Worm (Caenorhabditis elegans): ENCODE data around the gene glc-3.

glc-3 gene

ce11 chrV:5502701-5503100 is 49.2 kb upstream of the glc-3 start (continued):
- no peak for TF ChIP-seq efl-1 (GFP tag; optimal IDR thresholded peaks at IDR 0.05)
- TF ChIP-seq hlh-12 (tag; optimal IDR thresholded peaks at IDR 0.05): no peak
- no peak for TF ChIP-seq nfya-1 (tag; optimal IDR thresholded peaks at IDR 0.05; ENCODE audit: borderline replicate concordance, insufficient read depth)
- TF ChIP-seq D2030.7 (GFP tag; IDR thresholded peaks at IDR 0.05): no peak
- TF ChIP-seq madf-10 (tag; optimal IDR thresholded peaks at IDR 0.05): no peak
- TF ChIP-seq somi-1 (GFP tag; optimal IDR thresholded peaks at IDR 0.05): no peak
- TF ChIP-seq Y53F4B.3 (GFP tag; IDR thresholded peaks at IDR 0.05): no peak
- no peak for TF ChIP-seq lsy-27 (tag; optimal IDR thresholded peaks at IDR 0.05; ENCODE audit: borderline replicate concordance, insufficient read depth)
- TF ChIP-seq bed-2 (GFP tag; IDR thresholded peaks at IDR 0.05): no peak
- TF ChIP-seq F57C9.4 (tag; optimal IDR thresholded peaks at IDR 0.05): no peak
- no peak for TF ChIP-seq dpff-1 (tag; optimal IDR thresholded peaks at IDR 0.05)
- TF ChIP-seq F10E7.11 (tag; optimal IDR thresholded peaks at IDR 0.05): no peak
- no peak for TF ChIP-seq gei-17 (GFP tag; optimal IDR thresholded peaks at IDR 0.05)
- TF ChIP-seq hsf-1 (GFP tag; IDR thresholded peaks at IDR 0.05): peak; percentile 61; the same call in 1 of the 2 replicates
- no peak for TF ChIP-seq bed-1 (GFP tag; IDR thresholded peaks at IDR 0.05)
- peak; percentile 12 for TF ChIP-seq lsl-1 (GFP tag; optimal IDR thresholded peaks at IDR 0.05)
- no peak for TF ChIP-seq snpc-1.1 (tag; optimal IDR thresholded peaks at IDR 0.05; ENCODE audit: insufficient read depth)
- TF ChIP-seq ccch-3 (GFP tag; optimal IDR thresholded peaks at IDR 0.05): no peak
- no peak for TF ChIP-seq hlh-26 (GFP tag; conservative IDR thresholded peaks at IDR 0.05)
- no peak for TF ChIP-seq ztf-25 (GFP tag; IDR thresholded peaks at IDR 0.05)
- no peak for TF ChIP-seq F22D6.2 (tag; optimal IDR thresholded peaks at IDR 0.05)
- no peak for TF ChIP-seq zfh-2 (GFP tag; conservative IDR thresholded peaks at IDR 0.05)
- TF ChIP-seq him-1 (tag; optimal IDR thresholded peaks at IDR 0.05): no peak
- no peak for TF ChIP-seq C17E4.6 (GFP tag; IDR thresholded peaks at IDR 0.05)
- no peak for TF ChIP-seq aptf-3 (GFP tag; IDR thresholded peaks at IDR 0.05)
- TF ChIP-seq rec-8 (tag; optimal IDR thresholded peaks at IDR 0.05): no peak
- TF ChIP-seq F52B5.7 (tag; optimal IDR thresholded peaks at IDR 0.05): no peak
- TF ChIP-seq lir-1 (GFP tag; conservative IDR thresholded peaks at IDR 0.05): no peak
- TF ChIP-seq xnd-1 (tag; optimal IDR thresholded peaks at IDR 0.05): no peak
- 0 out of 2 replicates have a peak, but pooled peaks have one; percentile 10 for TF ChIP-seq Y79H2A.3 (GFP tag; conservative IDR thresholded peaks at IDR 0.05)
- TF ChIP-seq aptf-2 (GFP tag; conservative IDR thresholded peaks at IDR 0.05): no peak
- peak; percentile 86 for TF ChIP-seq ama-1 (optimal IDR thresholded peaks at IDR 0.05)
- TF ChIP-seq ama-1 (GFP tag; optimal IDR thresholded peaks at IDR 0.05): no peak
- TF ChIP-seq ztf-18 (tag; optimal IDR thresholded peaks at IDR 0.05): peak; percentile 38
- no peak for TF ChIP-seq F55B11.4 (tag; optimal IDR thresholded peaks at IDR 0.05; ENCODE audit: borderline replicate concordance, insufficient read depth)
- TF ChIP-seq mcd-1 (GFP tag; IDR thresholded peaks at IDR 0.05): 0 out of 2 replicates have a peak, but pooled peaks have one; percentile 4
- TF ChIP-seq B0019.2 (GFP tag; conservative IDR thresholded peaks at IDR 0.05): no peak
- TF ChIP-seq F49E8.2 (tag; optimal IDR thresholded peaks at IDR 0.05; ENCODE audit: insufficient read depth): no peak
- peak; percentile 55; the same call in 1 of the 2 replicates for TF ChIP-seq madf-3 (GFP tag; IDR thresholded peaks at IDR 0.05)
- peak; percentile 31 for TF ChIP-seq ztf-26 (tag; optimal IDR thresholded peaks at IDR 0.05)
- no peak for TF ChIP-seq B0261.1 (tag; optimal IDR thresholded peaks at IDR 0.05)
- TF ChIP-seq ceh-79 (tag; optimal IDR thresholded peaks at IDR 0.05): peak; percentile 29
- TF ChIP-seq hmg-1.2 (GFP tag; IDR thresholded peaks at IDR 0.05): no peak
- no peak for TF ChIP-seq nhr-27 (tag; optimal IDR thresholded peaks at IDR 0.05)
- no peak for TF ChIP-seq rcor-1 (GFP tag; IDR thresholded peaks at IDR 0.05)
- no peak for TF ChIP-seq nhr-90 (tag; optimal IDR thresholded peaks at IDR 0.05)
- TF ChIP-seq atf-7 (tag; optimal IDR thresholded peaks at IDR 0.05): no peak
- no peak for TF ChIP-seq snpc-1.3 (tag; optimal IDR thresholded peaks at IDR 0.05; ENCODE audit: insufficient read depth)
- TF ChIP-seq ets-4 (GFP tag; optimal IDR thresholded peaks at IDR 0.05): no peak

Data from whole organism, young adult.